Worm (Caenorhabditis elegans): ENCODE measurements around the gene B0361.3.

DNA sequence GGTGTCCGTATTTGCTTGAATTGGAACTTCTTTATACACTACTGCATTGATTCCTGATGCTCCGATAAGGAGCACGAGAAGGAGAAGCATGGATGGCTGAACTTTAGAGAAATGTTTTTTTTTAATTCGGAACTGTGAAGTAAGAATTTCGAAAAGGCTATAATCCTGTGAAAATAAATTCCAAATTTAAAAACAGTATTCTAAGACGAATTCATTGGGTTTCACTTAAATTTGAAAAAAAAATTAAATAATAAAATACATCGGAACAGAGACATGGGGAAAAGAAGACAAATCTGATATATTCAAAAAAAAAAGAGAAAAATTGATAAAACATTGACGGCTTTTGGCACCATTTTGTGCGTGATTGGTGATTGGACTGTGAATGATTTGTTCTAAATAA is 4.5 kb downstream of the B0361.3 start, which contains the start of gene pho-5:
- TF ChIP-seq nhr-12 (tag; optimal IDR thresholded peaks at IDR 0.05) (no peak), lin-13 (tag; optimal IDR thresholded peaks at IDR 0.05) (no peak), elt-1 (tag; optimal IDR thresholded peaks at IDR 0.05; ENCODE audit: borderline replicate concordance, insufficient read depth) (no peak), unc-39 (tag; optimal IDR thresholded peaks at IDR 0.05) (no peak)
